Worm (Caenorhabditis elegans): ENCODE results near the gene sysm-1.

DNA sequence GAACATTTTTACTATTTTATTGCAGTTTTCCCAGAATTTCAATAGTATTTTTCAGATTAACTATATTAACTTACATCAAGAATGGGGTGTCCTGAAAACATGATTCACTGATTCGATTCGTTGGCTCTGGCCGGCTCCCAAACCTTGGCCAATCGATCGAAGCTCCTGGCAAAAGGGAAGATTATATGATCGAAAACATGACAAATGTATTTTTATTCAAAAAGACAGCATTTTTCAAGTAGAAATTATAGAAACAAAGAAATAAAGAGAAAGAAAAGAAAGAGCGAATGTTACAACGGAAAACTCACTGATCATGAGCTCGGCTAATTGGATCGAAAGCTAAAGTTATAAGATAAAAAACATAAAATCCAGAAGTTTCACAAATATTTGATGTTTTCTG, 12.3 kb downstream of the sysm-1 start, which contains the start of gene T24B8.4:
- no peak for TF ChIP-seq fos-1 (tag; optimal IDR thresholded peaks at IDR 0.05)
- TF ChIP-seq arid-1 (GFP tag; conservative IDR thresholded peaks at IDR 0.05), result no peak
- no peak for TF ChIP-seq madf-9 (GFP tag; conservative IDR thresholded peaks at IDR 0.05)
- no peak for TF ChIP-seq jun-1 (tag; optimal IDR thresholded peaks at IDR 0.05)
- no peak for TF ChIP-seq ztf-11 (tag; optimal IDR thresholded peaks at IDR 0.05)
